Worm (Caenorhabditis elegans): Measurements from ENCODE around the gene agt-2.

Gene agt-2

ce11 chrII:5358137-5358745 lies 15.4 kb downstream of the agt-2 start, which contains the start of the genes F09E5.11 and bmy-1 (continued):
- TF ChIP-seq lir-1 (GFP tag; conservative IDR thresholded peaks at IDR 0.05) (peak; percentile 86), madf-8 (GFP tag; conservative IDR thresholded peaks at IDR 0.05) (peak; percentile 60), chd-7 (tag; optimal IDR thresholded peaks at IDR 0.05) (peak; percentile 57)

- TF ChIP-seq lin-40 (tag; optimal IDR thresholded peaks at IDR 0.05) (no peak), nfya-2 (GFP tag; IDR thresholded peaks at IDR 0.05) (no peak), ceh-100 (GFP tag; IDR thresholded peaks at IDR 0.05) (no peak), nhr-27 (tag; optimal IDR thresholded peaks at IDR 0.05) (no peak), lir-1 (GFP tag; conservative IDR thresholded peaks at IDR 0.05) (no peak), hlh-26 (GFP tag; conservative IDR thresholded peaks at IDR 0.05) (no peak), madf-8 (GFP tag; conservative IDR thresholded peaks at IDR 0.05) (no peak), ceh-27 (GFP tag; optimal IDR thresholded peaks at IDR 0.05) (no peak), mxl-1 (tag; optimal IDR thresholded peaks at IDR 0.05) (no peak), fkh-3 (tag; optimal IDR thresholded peaks at IDR 0.05) (no peak), Y79H2A.3 (GFP tag; conservative IDR thresholded peaks at IDR 0.05) (no peak), F49E8.2 (tag; optimal IDR thresholded peaks at IDR 0.05; ENCODE audit: insufficient read depth) (no peak), ama-1 (optimal IDR thresholded peaks at IDR 0.05) (no peak), ama-1 (GFP tag; optimal IDR thresholded peaks at IDR 0.05) (no peak), bed-2 (GFP tag; IDR thresholded peaks at IDR 0.05) (no peak), mcd-1 (GFP tag; IDR thresholded peaks at IDR 0.05) (no peak), efl-1 (GFP tag; optimal IDR thresholded peaks at IDR 0.05) (no peak), dox-1 (GFP tag; IDR thresholded peaks at IDR 0.05) (no peak), pha-4 (tag; optimal IDR thresholded peaks at IDR 0.05) (no peak), him-1 (tag; optimal IDR thresholded peaks at IDR 0.05) (no peak)
These were observed 18.2 kb downstream of the agt-2 start, which contains the start of gene srg-69 for ce11 chrII:5355384-5355783. Gene srg-69 (plus strand): TSS chrII:5355684.

- TF ChIP-seq Y56A3A.18 (GFP tag; IDR thresholded peaks at IDR 0.05): peak; percentile 78
- TF ChIP-seq ztf-6 (GFP tag; IDR thresholded peaks at IDR 0.05): no peak
- TF ChIP-seq hlh-12 (tag; optimal IDR thresholded peaks at IDR 0.05): peak; percentile 37
- 0 out of 2 replicates have a peak, but pooled peaks have one; percentile 67 for TF ChIP-seq cebp-2 (GFP tag; IDR thresholded peaks at IDR 0.05)
- peak; percentile 96 for TF ChIP-seq lin-26 (GFP tag; IDR thresholded peaks at IDR 0.05)
- TF ChIP-seq lir-1 (GFP tag; conservative IDR thresholded peaks at IDR 0.05): no peak
- peak; percentile 62 for TF ChIP-seq atf-7 (tag; optimal IDR thresholded peaks at IDR 0.05)
- TF ChIP-seq T07F8.4 (tag; optimal IDR thresholded peaks at IDR 0.05): no peak
- TF ChIP-seq sea-2 (GFP tag; IDR thresholded peaks at IDR 0.05): no peak
- TF ChIP-seq madf-10 (tag; optimal IDR thresholded peaks at IDR 0.05): peak; percentile 28
- peak; percentile 61 for TF ChIP-seq ztf-26 (tag; optimal IDR thresholded peaks at IDR 0.05)
- TF ChIP-seq pha-4 (tag; optimal IDR thresholded peaks at IDR 0.05): no peak
- peak; percentile 27 for TF ChIP-seq F57A8.1 (GFP tag; optimal IDR thresholded peaks at IDR 0.05)
- peak; percentile 76 for TF ChIP-seq rpc-1 (optimal IDR thresholded peaks at IDR 0.05)
- TF ChIP-seq rpc-1 (tag; optimal IDR thresholded peaks at IDR 0.05): peak; percentile 93
- peak; percentile 76 for TF ChIP-seq chd-7 (tag; optimal IDR thresholded peaks at IDR 0.05)
- TF ChIP-seq Y67H2A.10 (GFP tag; conservative IDR thresholded peaks at IDR 0.05): no peak
- 0 out of 2 replicates have a peak, but pooled peaks have one; percentile 62 for TF ChIP-seq nfya-2 (GFP tag; IDR thresholded peaks at IDR 0.05)
- no peak for TF ChIP-seq ztf-22 (GFP tag; optimal IDR thresholded peaks at IDR 0.05)
- TF ChIP-seq dox-1 (GFP tag; IDR thresholded peaks at IDR 0.05): peak; percentile 73
- no peak for TF ChIP-seq ama-1 (optimal IDR thresholded peaks at IDR 0.05)
- TF ChIP-seq ama-1 (GFP tag; optimal IDR thresholded peaks at IDR 0.05): peak; percentile 48 to 64
- TF ChIP-seq nhr-120 (GFP tag; IDR thresholded peaks at IDR 0.05): no peak
- peak; percentile 78 for TF ChIP-seq mes-4 (tag; optimal IDR thresholded peaks at IDR 0.05)
- TF ChIP-seq ceh-79 (tag; optimal IDR thresholded peaks at IDR 0.05): peak; percentile 78
- 0 out of 2 replicates have a peak, but pooled peaks have one; percentile 75 for TF ChIP-seq Y95B8A.8 (GFP tag; IDR thresholded peaks at IDR 0.05)
- no peak for TF ChIP-seq madf-8 (GFP tag; conservative IDR thresholded peaks at IDR 0.05)
- TF ChIP-seq nfya-1 (tag; optimal IDR thresholded peaks at IDR 0.05; ENCODE audit: borderline replicate concordance, insufficient read depth): no peak
- no peak for TF ChIP-seq aptf-2 (GFP tag; conservative IDR thresholded peaks at IDR 0.05)
- TF ChIP-seq nhr-27 (tag; optimal IDR thresholded peaks at IDR 0.05): peak; percentile 69
- TF ChIP-seq K12H6.12 (tag; optimal IDR thresholded peaks at IDR 0.05): no peak
- TF ChIP-seq ceh-40 (GFP tag; IDR thresholded peaks at IDR 0.05): peak; percentile 90
- TF ChIP-seq hmg-20 (GFP tag; IDR thresholded peaks at IDR 0.05): peak; percentile 25; the same call in 1 of the 2 replicates
These were observed 20.0 kb downstream of the agt-2 start for ce11 chrII:5353642-5354041.

All from whole organism, young adult.